Worm (Caenorhabditis elegans): ENCODE results near the gene octr-1.

Gene octr-1

ce11 chrX:5572638-5573037 is 38.4 kb downstream of the octr-1 start:
- TF ChIP-seq elt-2 (tag; optimal IDR thresholded peaks at IDR 0.05): no peak
- TF ChIP-seq nhr-28 (tag; optimal IDR thresholded peaks at IDR 0.05): no peak
- no peak for TF ChIP-seq elt-3 (tag; optimal IDR thresholded peaks at IDR 0.05)

ce11 chrX:5567454-5567853 is 43.6 kb downstream of the octr-1 start, which contains the start of gene mec-2:
TSS of gene mec-2 (plus strand) at chrX:5567754.
- TF ChIP-seq egl-13 (tag; optimal IDR thresholded peaks at IDR 0.05): no peak
- no peak for TF ChIP-seq lir-3 (tag; optimal IDR thresholded peaks at IDR 0.05; ENCODE audit: poor library complexity)

ce11 chrX:5565478-5565877 is 45.6 kb downstream of the octr-1 start:
- TF ChIP-seq ceh-90 (tag; optimal IDR thresholded peaks at IDR 0.05) (no peak), fkh-4 (tag; optimal IDR thresholded peaks at IDR 0.05; ENCODE audit: borderline replicate concordance) (peak; percentile 69), elt-3 (tag; optimal IDR thresholded peaks at IDR 0.05) (no peak), efl-1 (optimal IDR thresholded peaks at IDR 0.05) (no peak), efl-1 (GFP tag; optimal IDR thresholded peaks at IDR 0.05 in 1 of 2) (peak in 1 of 2 experiments; percentile 4), nhr-71 (tag; optimal IDR thresholded peaks at IDR 0.05) (no peak), C04F5.9 (tag; optimal IDR thresholded peaks at IDR 0.05) (no peak), F16B12.6 (tag; optimal IDR thresholded peaks at IDR 0.05) (no peak), pax-3 (tag; optimal IDR thresholded peaks at IDR 0.05) (no peak), C16A3.4 (tag; optimal IDR thresholded peaks at IDR 0.05) (no peak), dsc-1 (tag; optimal IDR thresholded peaks at IDR 0.05) (peak; percentile 87), efl-3 (GFP tag; optimal IDR thresholded peaks at IDR 0.05) (no peak), lsy-2 (tag; optimal IDR thresholded peaks at IDR 0.05) (no peak), ceh-8 (GFP tag; optimal IDR thresholded peaks at IDR 0.05) (no peak), jun-1 (tag; optimal IDR thresholded peaks at IDR 0.05) (no peak), hpl-2 (GFP tag; optimal IDR thresholded peaks at IDR 0.05) (no peak), pag-3 (tag; optimal IDR thresholded peaks at IDR 0.05; ENCODE audit: borderline replicate concordance, insufficient read depth) (no peak)

Data from whole organism, L1 larva.